Worm (Caenorhabditis elegans): ENCODE measurements around the gene K06H6.2.

The K06H6.2 gene

ce11 chrV:619054-619453 is 33.5 kb downstream of the K06H6.2 start, which contains the start of gene F48G7.4 (continued):
- TF ChIP-seq tlp-1 (tag; optimal IDR thresholded peaks at IDR 0.05) (no peak), C04F5.9 (tag; optimal IDR thresholded peaks at IDR 0.05) (no peak), ets-5 (GFP tag; IDR thresholded peaks at IDR 0.05) (no peak), ceh-8 (GFP tag; optimal IDR thresholded peaks at IDR 0.05) (no peak), ceh-90 (tag; optimal IDR thresholded peaks at IDR 0.05) (no peak), isw-1 (GFP tag; IDR thresholded peaks at IDR 0.05) (peak; percentile 33), pag-3 (tag; optimal IDR thresholded peaks at IDR 0.05; ENCODE audit: borderline replicate concordance, insufficient read depth) (no peak), nhr-20 (tag; optimal IDR thresholded peaks at IDR 0.05) (peak; percentile 91), zag-1 (tag; optimal IDR thresholded peaks at IDR 0.05) (peak; percentile 26), lir-3 (tag; optimal IDR thresholded peaks at IDR 0.05; ENCODE audit: poor library complexity) (peak; percentile 62), ceh-88 (GFP tag; IDR thresholded peaks at IDR 0.05) (no peak), nhr-71 (tag; optimal IDR thresholded peaks at IDR 0.05) (peak; percentile 91), alr-1 (tag; optimal IDR thresholded peaks at IDR 0.05; ENCODE audit: borderline replicate concordance) (no peak), F16B12.6 (tag; optimal IDR thresholded peaks at IDR 0.05) (peak; percentile 5), hlh-17 (GFP tag; optimal IDR thresholded peaks at IDR 0.05; ENCODE audit: borderline replicate concordance) (no peak), xbp-1 (tag; optimal IDR thresholded peaks at IDR 0.05) (peak; percentile 64), rnt-1 (tag; optimal IDR thresholded peaks at IDR 0.05) (peak; percentile 67), dpl-1 (GFP tag; optimal IDR thresholded peaks at IDR 0.05) (peak; percentile 22 to 44 (median 32)), ama-1 (optimal IDR thresholded peaks at IDR 0.05) (no peak), ztf-4 (tag; optimal IDR thresholded peaks at IDR 0.05) (peak; percentile 73), zip-4 (GFP tag; optimal IDR thresholded peaks at IDR 0.05) (no peak), lsy-2 (tag; optimal IDR thresholded peaks at IDR 0.05) (peak in 1 of 2 experiments; percentile 72), aha-1 (tag; optimal IDR thresholded peaks at IDR 0.05) (no peak), unc-130 (tag; optimal IDR thresholded peaks at IDR 0.05) (no peak), egl-13 (tag; optimal IDR thresholded peaks at IDR 0.05) (peak; percentile 55), nhr-84 (tag; optimal IDR thresholded peaks at IDR 0.05) (no peak), nhr-237 (tag; optimal IDR thresholded peaks at IDR 0.05) (peak; percentile 68), ceh-82 (tag; optimal IDR thresholded peaks at IDR 0.05) (peak; percentile 69 to 90 (median 76)), lin-35 (GFP tag; optimal IDR thresholded peaks at IDR 0.05) (peak; percentile 52 to 64), pax-3 (tag; optimal IDR thresholded peaks at IDR 0.05) (peak; percentile 3), lin-13 (GFP tag; optimal IDR thresholded peaks at IDR 0.05) (peak; percentile 15), nhr-47 (tag; optimal IDR thresholded peaks at IDR 0.05) (peak; percentile 86), sox-4 (tag; optimal IDR thresholded peaks at IDR 0.05) (peak; percentile 13), unc-30 (tag; optimal IDR thresholded peaks at IDR 0.05) (no peak), elt-2 (tag; optimal IDR thresholded peaks at IDR 0.05) (no peak), snpc-4 (tag; optimal IDR thresholded peaks at IDR 0.05) (peak; percentile 13), efl-1 (optimal IDR thresholded peaks at IDR 0.05) (peak; percentile 73 to 75), efl-1 (GFP tag; optimal IDR thresholded peaks at IDR 0.05 in 1 of 2) (peak in 1 of 2 experiments; percentile 47), dsc-1 (tag; optimal IDR thresholded peaks at IDR 0.05) (peak; percentile 60), ces-1 (GFP tag; optimal IDR thresholded peaks at IDR 0.05) (no peak), nhr-85 (tag) (peak; percentile 95)

DNA sequence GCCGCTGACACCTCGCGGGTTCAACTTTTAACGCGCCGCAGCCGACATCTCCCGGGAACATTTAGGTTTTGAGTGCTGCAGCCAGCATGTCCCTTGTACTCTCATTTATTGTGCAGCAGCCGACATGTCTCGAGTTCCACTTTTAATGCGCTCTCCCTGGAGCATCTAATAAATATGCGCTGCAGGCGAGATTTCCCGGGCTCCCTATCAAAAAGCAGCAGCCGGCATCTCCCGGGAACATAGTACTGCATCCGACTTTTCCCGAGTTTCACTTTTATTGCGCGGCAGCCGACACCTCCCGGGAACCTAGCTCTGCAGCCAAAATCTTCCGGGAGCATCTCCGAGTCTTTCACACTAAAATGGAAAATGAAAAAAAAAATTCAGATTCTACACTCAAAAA is 35.4 kb downstream of the K06H6.2 start:
- no peak for TF ChIP-seq pqm-1 (tag; optimal IDR thresholded peaks at IDR 0.05)
- TF ChIP-seq ceh-88 (GFP tag; IDR thresholded peaks at IDR 0.05), result no peak
- no peak for TF ChIP-seq hpl-2 (GFP tag; optimal IDR thresholded peaks at IDR 0.05)
- no peak for TF ChIP-seq mab-9 (GFP tag; IDR thresholded peaks at IDR 0.05)
- no peak for TF ChIP-seq vab-15 (tag; optimal IDR thresholded peaks at IDR 0.05)
- no peak for TF ChIP-seq unc-86 (tag; optimal IDR thresholded peaks at IDR 0.05)
- TF ChIP-seq unc-30 (tag; optimal IDR thresholded peaks at IDR 0.05), result no peak
